Fruit fly (Drosophila melanogaster): ENCODE measurements around the gene fz2.

The fz2 gene

DNA sequence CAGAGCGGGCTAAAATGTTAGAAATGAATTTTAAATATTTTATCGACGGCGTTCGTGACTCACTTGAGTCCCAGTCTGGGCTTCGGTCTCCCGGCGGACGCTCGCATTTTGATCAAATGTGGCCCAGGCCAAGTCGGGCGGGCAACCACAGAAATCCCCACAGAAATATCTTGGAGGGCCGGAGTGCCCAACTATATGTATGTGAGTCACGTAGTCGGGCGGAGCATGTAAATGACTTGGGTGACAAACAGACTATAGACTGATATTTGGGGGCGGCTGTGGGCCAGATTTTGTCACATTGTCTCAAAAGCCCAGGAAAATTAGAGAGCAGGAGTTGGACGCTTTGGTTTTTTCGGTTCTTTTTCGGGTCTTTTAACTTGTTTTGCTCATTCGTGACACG, 52.7 kb downstream of the fz2 start (continued):
- TF ChIP-seq CG17912 (GFP tag; optimal IDR thresholded peaks at IDR 0.05) (no peak), phol (tag; optimal IDR thresholded peaks at IDR 0.05) (no peak), peb (GFP tag; IDR thresholded peaks at IDR 0.05) (no peak), knrl (GFP tag; IDR thresholded peaks at IDR 0.05; ENCODE audit: partially characterized antibody) (no peak), lmd (GFP tag; IDR thresholded peaks at IDR 0.05) (no peak), CrebB (tag; optimal IDR thresholded peaks at IDR 0.05) (no peak), tna (GFP tag; IDR thresholded peaks at IDR 0.05; ENCODE audit: partially characterized antibody) (no peak), CG8290 (GFP tag; optimal IDR thresholded peaks at IDR 0.05) (no peak), CG8290 (tag; optimal IDR thresholded peaks at IDR 0.05) (no peak), CG2889 (GFP tag; IDR thresholded peaks at IDR 0.05) (no peak), CG10274 (GFP tag; optimal IDR thresholded peaks at IDR 0.05) (no peak), Sry-β (GFP tag; optimal IDR thresholded peaks at IDR 0.05) (no peak), gce (GFP tag; IDR thresholded peaks at IDR 0.05) (no peak), p53 (GFP tag; optimal IDR thresholded peaks at IDR 0.05) (no peak), cato (GFP tag; optimal IDR thresholded peaks at IDR 0.05; ENCODE audit: borderline replicate concordance) (no peak), CG10565 (GFP tag; optimal IDR thresholded peaks at IDR 0.05) (no peak), CG15601 (tag; optimal IDR thresholded peaks at IDR 0.05) (no peak), CG10366 (GFP tag; IDR thresholded peaks at IDR 0.05) (no peak), org-1 (GFP tag; optimal IDR thresholded peaks at IDR 0.05) (no peak), CG8388 (GFP tag; optimal IDR thresholded peaks at IDR 0.05) (no peak), rib (GFP tag; IDR thresholded peaks at IDR 0.05) (no peak), D (optimal IDR thresholded peaks at IDR 0.05) (no peak), D (GFP tag; optimal IDR thresholded peaks at IDR 0.05) (no peak), shn (GFP tag; optimal IDR thresholded peaks at IDR 0.05) (no peak), Neu2 (GFP tag; optimal IDR thresholded peaks at IDR 0.05; ENCODE audit: borderline replicate concordance) (no peak), vvl (GFP tag; IDR thresholded peaks at IDR 0.05) (peak; percentile 83), sna (GFP tag; IDR thresholded peaks at IDR 0.05; ENCODE audit: partially characterized antibody) (0 out of 2 replicates have a peak, but pooled peaks have one; percentile 19), pfk (GFP tag; optimal IDR thresholded peaks at IDR 0.05) (no peak), CG6791 (GFP tag; IDR thresholded peaks at IDR 0.05; ENCODE audit: partially characterized antibody) (no peak), nom (GFP tag; optimal IDR thresholded peaks at IDR 0.05) (no peak), ac (GFP tag; optimal IDR thresholded peaks at IDR 0.05) (no peak), CG13287 (GFP tag; IDR thresholded peaks at IDR 0.05; ENCODE audit: partially characterized antibody) (no peak), stwl (tag; optimal IDR thresholded peaks at IDR 0.05) (no peak), tio (GFP tag; optimal IDR thresholded peaks at IDR 0.05) (no peak), dpn (GFP tag; optimal IDR thresholded peaks at IDR 0.05) (no peak), inv (GFP tag; IDR thresholded peaks at IDR 0.05; ENCODE audit: partially characterized antibody) (no peak), Opbp (GFP tag; IDR thresholded peaks at IDR 0.05; ENCODE audit: partially characterized antibody) (peak; percentile 19; the same call in 1 of the 3 replicates), CG7786 (GFP tag; optimal IDR thresholded peaks at IDR 0.05) (no peak), Myb (GFP tag; optimal IDR thresholded peaks at IDR 0.05) (no peak), Spps (tag; optimal IDR thresholded peaks at IDR 0.05) (no peak)

DNA sequence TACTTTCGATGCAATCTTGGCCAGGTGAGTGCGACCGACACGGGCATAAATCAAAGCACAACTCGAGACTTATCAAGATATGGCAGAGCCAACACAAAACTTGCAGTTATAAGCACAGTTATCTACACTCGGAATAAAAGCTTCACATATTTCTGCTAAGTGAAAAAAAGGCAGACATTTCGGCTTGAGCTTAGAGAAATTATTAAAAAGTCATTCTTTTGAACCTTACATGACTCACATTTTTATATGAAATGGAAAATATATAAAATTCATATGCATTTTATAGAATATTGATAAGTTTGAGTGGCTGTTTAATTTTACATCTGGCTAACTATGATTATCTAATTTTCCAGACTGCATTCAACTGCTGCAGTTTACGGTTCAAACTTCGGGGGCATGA, 53.1 kb downstream of the fz2 start:
- no peak for TF ChIP-seq fd102C (GFP tag; optimal IDR thresholded peaks at IDR 0.05)
- peak; percentile 5 for TF ChIP-seq gem (tag; optimal IDR thresholded peaks at IDR 0.05)
- TF ChIP-seq unpg (GFP tag; optimal IDR thresholded peaks at IDR 0.05): peak; percentile 2
- peak; percentile 15 for TF ChIP-seq grn (GFP tag; optimal IDR thresholded peaks at IDR 0.05)
